Worm (Caenorhabditis elegans) whole organism, L4/young adult: Measurements from ENCODE around the gene F01G4.4.

Experiments
- W03F9.2 ChIP-seq: fragments of 150-350 bp; optimal IDR thresholded peaks from 2 replicates; lab custom pipeline; 2014; ENCODE audit warnings: missing biosample characterization, missing genetic modification characterization
- dao-5 ChIP-seq: sonication (generic microtip); optimal IDR thresholded peaks from 2 replicates; lab custom pipeline; 2016; ENCODE audit warnings: missing genotype, missing genetic modification characterization, moderate library complexity, missing compliant biosample characterization
- him-1 ChIP-seq: sonication (generic microtip); optimal IDR thresholded peaks from 2 replicates; lab custom pipeline; 2016; ENCODE audit warnings: missing genotype, missing genetic modification reagents, missing genetic modification characterization, missing compliant biosample characterization

DNA sequence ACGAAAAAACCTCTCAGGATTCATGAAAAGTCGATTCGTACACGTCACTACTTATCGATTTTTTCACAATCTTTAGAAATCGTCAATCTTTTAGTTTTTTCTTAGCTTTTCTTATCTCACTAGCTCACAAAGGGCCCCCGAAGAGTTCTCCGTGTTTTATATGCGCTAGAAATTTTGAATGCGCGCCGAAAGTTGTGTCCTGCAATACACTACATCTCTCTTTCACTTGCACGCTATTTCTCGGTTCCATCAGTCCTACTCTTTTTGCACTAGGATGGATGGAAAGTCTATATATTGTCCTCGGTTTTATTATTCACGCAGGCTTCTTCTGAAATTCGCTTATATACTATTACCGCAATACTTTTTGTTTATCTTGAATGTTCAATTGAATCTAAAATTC is 17.5 kb upstream of the F01G4.4 start:
- TF ChIP-seq him-1 (tag; lab: Kevin White, UChicago), result no peak
- TF ChIP-seq W03F9.2 (tag; lab: Kevin White, UChicago), result no peak
- TF ChIP-seq dao-5 (tag; lab: Kevin White, UChicago), result no peak
